Fruit fly (Drosophila melanogaster): Measurements from ENCODE around the gene dnt.

The dnt gene

dm6 chr2L:19361632-19362142, 1.3 kb downstream of the dnt start:
- TF ChIP-seq CG8632 (GFP tag; optimal IDR thresholded peaks at IDR 0.05): peak; percentile 68
- peak; percentile 73 for TF ChIP-seq Eip75B (GFP tag; optimal IDR thresholded peaks at IDR 0.05)
- TF ChIP-seq net (GFP tag; optimal IDR thresholded peaks at IDR 0.05): peak; percentile 62
- peak; percentile 64 for TF ChIP-seq Ets21C (GFP tag; optimal IDR thresholded peaks at IDR 0.05)
- TF ChIP-seq Sox15 (GFP tag; optimal IDR thresholded peaks at IDR 0.05): peak; percentile 69
- TF ChIP-seq CG8319 (GFP tag; optimal IDR thresholded peaks at IDR 0.05): peak; percentile 67
- peak; percentile 19 for TF ChIP-seq fd85E (GFP tag; optimal IDR thresholded peaks at IDR 0.05)
- TF ChIP-seq CG1621 (tag; optimal IDR thresholded peaks at IDR 0.05): peak; percentile 62
- peak; percentile 78 for TF ChIP-seq lz (GFP tag; optimal IDR thresholded peaks at IDR 0.05)
- TF ChIP-seq cyc (GFP tag; optimal IDR thresholded peaks at IDR 0.05): peak; percentile 70
- TF ChIP-seq spab (GFP tag; optimal IDR thresholded peaks at IDR 0.05): peak; percentile 50
- peak; percentile 92 for TF ChIP-seq svp (GFP tag)
- peak; percentile 55; the same call in 1 of the 3 replicates for TF ChIP-seq CG6163 (GFP tag; IDR thresholded peaks at IDR 0.05)
- TF ChIP-seq CG11762 (GFP tag; optimal IDR thresholded peaks at IDR 0.05; ENCODE audit: insufficient read depth): peak; percentile 73
- peak; percentile 78 for TF ChIP-seq CG31627 (GFP tag; optimal IDR thresholded peaks at IDR 0.05)
- peak; percentile 86 for TF ChIP-seq esn (GFP tag; optimal IDR thresholded peaks at IDR 0.05)
- no peak for TF ChIP-seq Hr38 (GFP tag; optimal IDR thresholded peaks at IDR 0.05)
- TF ChIP-seq Eip93F (GFP tag; optimal IDR thresholded peaks at IDR 0.05): peak; percentile 33
- TF ChIP-seq dsx (GFP tag; optimal IDR thresholded peaks at IDR 0.05; ENCODE audit: poor library complexity, severe bottlenecking): peak; percentile 59
- TF ChIP-seq CG15336 (GFP tag; IDR thresholded peaks at IDR 0.05): peak; percentile 64
- TF ChIP-seq CG10669 (GFP tag; optimal IDR thresholded peaks at IDR 0.05): peak; percentile 68
- TF ChIP-seq salr (GFP tag; optimal IDR thresholded peaks at IDR 0.05): peak in 1 of 2 experiments; percentile 60
- TF ChIP-seq CG32006 (GFP tag; optimal IDR thresholded peaks at IDR 0.05): peak; percentile 71
- TF ChIP-seq CG9139 (GFP tag; optimal IDR thresholded peaks at IDR 0.05): peak; percentile 42
- TF ChIP-seq ss (GFP tag; optimal IDR thresholded peaks at IDR 0.05): peak; percentile 41 to 51
- TF ChIP-seq CG6276 (GFP tag; optimal IDR thresholded peaks at IDR 0.05): no peak
- TF ChIP-seq fd59A (GFP tag; optimal IDR thresholded peaks at IDR 0.05): peak; percentile 60
- peak; percentile 63 for TF ChIP-seq CG3032 (tag; optimal IDR thresholded peaks at IDR 0.05)
- peak; percentile 78 for TF ChIP-seq Sox14 (GFP tag; optimal IDR thresholded peaks at IDR 0.05)
- TF ChIP-seq Lpt (GFP tag; optimal IDR thresholded peaks at IDR 0.05): peak; percentile 40
- peak; percentile 48; the same call in 2 of the 3 replicates for TF ChIP-seq CG8119 (GFP tag; IDR thresholded peaks at IDR 0.05)
- no peak for TF ChIP-seq dac (GFP tag; optimal IDR thresholded peaks at IDR 0.05)
- TF ChIP-seq Eip78C (GFP tag): peak; percentile 90
- 0 out of 3 replicates have a peak, but pooled peaks have one; percentile 37 for TF ChIP-seq eg (GFP tag; IDR thresholded peaks at IDR 0.05)
- TF ChIP-seq Hr4 (GFP tag; optimal IDR thresholded peaks at IDR 0.05): peak; percentile 41
- peak; percentile 86 for TF ChIP-seq Met (GFP tag; optimal IDR thresholded peaks at IDR 0.05)
- TF ChIP-seq CG11902 (GFP tag; optimal IDR thresholded peaks at IDR 0.05): peak; percentile 67
- no peak for TF ChIP-seq CG16779 (tag; optimal IDR thresholded peaks at IDR 0.05)
- peak; percentile 32 for TF ChIP-seq CG6854 (GFP tag; optimal IDR thresholded peaks at IDR 0.05)
- peak; percentile 85 for TF ChIP-seq Sox102F (GFP tag; optimal IDR thresholded peaks at IDR 0.05)
- peak; percentile 79 for TF ChIP-seq CG6792 (GFP tag; optimal IDR thresholded peaks at IDR 0.05)
- peak; percentile 67 for TF ChIP-seq CG3919 (GFP tag; optimal IDR thresholded peaks at IDR 0.05)
- peak; percentile 75 for TF ChIP-seq achi (GFP tag; optimal IDR thresholded peaks at IDR 0.05)
- peak; percentile 71 for TF ChIP-seq CG34406 (GFP tag; optimal IDR thresholded peaks at IDR 0.05)
- peak; percentile 73 for TF ChIP-seq OdsH (GFP tag; optimal IDR thresholded peaks at IDR 0.05)
- peak; percentile 82 for TF ChIP-seq Smox (GFP tag; optimal IDR thresholded peaks at IDR 0.05)
- peak; percentile 79 for TF ChIP-seq topi (GFP tag; optimal IDR thresholded peaks at IDR 0.05)
- TF ChIP-seq pdm3 (GFP tag; optimal IDR thresholded peaks at IDR 0.05): peak; percentile 66
- no peak for TF ChIP-seq fkh (GFP tag; optimal IDR thresholded peaks at IDR 0.05)
- peak; percentile 60 for TF ChIP-seq Ets96B (tag; optimal IDR thresholded peaks at IDR 0.05)
- peak; percentile 52 for TF ChIP-seq vri (GFP tag; optimal IDR thresholded peaks at IDR 0.05)
- no peak for TF ChIP-seq Gug (GFP tag; IDR thresholded peaks at IDR 0.05)
